Worm (Caenorhabditis elegans) whole organism, L4/young adult: ENCODE results near the gene col-20.

Experiments used
- dao-5 ChIP-seq: sonication (generic microtip); optimal IDR thresholded peaks from 2 replicates; lab custom pipeline; 2016; ENCODE audit warnings: missing genotype, missing genetic modification characterization, moderate library complexity, missing compliant biosample characterization
- him-1 ChIP-seq: sonication (generic microtip); optimal IDR thresholded peaks from 2 replicates; lab custom pipeline; 2016; ENCODE audit warnings: missing genotype, missing genetic modification reagents, missing genetic modification characterization, missing compliant biosample characterization

ce11 chrII:4908160-4908559 is 37.6 kb upstream of the col-20 start:
- no peak for TF ChIP-seq dao-5
- TF ChIP-seq him-1 (tag; lab: Kevin White, UChicago) = no peak
